Fruit fly (Drosophila melanogaster): ENCODE data around the gene CG31642.

The CG31642 gene

dm6 chr2L:6070656-6071231 lies 47.6 kb upstream of the CG31642 start, which contains the start of the genes CG9154 and Kr-h2 (continued):
- TF ChIP-seq exex (tag; optimal IDR thresholded peaks at IDR 0.05), result peak; percentile 28
- TF ChIP-seq Med (GFP tag), result peak; percentile 75
- peak; percentile 77 for TF ChIP-seq knrl (GFP tag; IDR thresholded peaks at IDR 0.05; ENCODE audit: partially characterized antibody)
- TF ChIP-seq onecut (GFP tag; IDR thresholded peaks at IDR 0.05), result 0 out of 2 replicates have a peak, but pooled peaks have one; percentile 4
- TF ChIP-seq CG13424 (tag; optimal IDR thresholded peaks at IDR 0.05), result peak; percentile 35
- TF ChIP-seq Nf-YC (tag; optimal IDR thresholded peaks at IDR 0.05), result peak; percentile 59
- peak; percentile 54 for TF ChIP-seq CG17361 (GFP tag; IDR thresholded peaks at IDR 0.05)
- TF ChIP-seq nom (GFP tag; optimal IDR thresholded peaks at IDR 0.05), result no peak
- TF ChIP-seq Ptx1 (GFP tag; IDR thresholded peaks at IDR 0.05), result no peak
- peak; percentile 56 for TF ChIP-seq CG34376 (GFP tag; optimal IDR thresholded peaks at IDR 0.05)
- peak; percentile 55 for TF ChIP-seq grau (tag; optimal IDR thresholded peaks at IDR 0.05)
- TF ChIP-seq CG9932 (GFP tag; IDR thresholded peaks at IDR 0.05), result peak; percentile 60
- TF ChIP-seq CHES-1-like (GFP tag; optimal IDR thresholded peaks at IDR 0.05), result peak; percentile 32
- no peak for TF ChIP-seq CG33213 (GFP tag; optimal IDR thresholded peaks at IDR 0.05)
- TF ChIP-seq CG30020 (tag; optimal IDR thresholded peaks at IDR 0.05), result peak; percentile 34
- TF ChIP-seq sob (GFP tag; IDR thresholded peaks at IDR 0.05), result no peak
- peak; percentile 58 for TF ChIP-seq CG18599 (GFP tag; optimal IDR thresholded peaks at IDR 0.05)
- TF ChIP-seq Ets65A (GFP tag), result peak; percentile 94
- TF ChIP-seq prd (optimal IDR thresholded peaks at IDR 0.05), result no peak
- TF ChIP-seq prd (GFP tag; IDR thresholded peaks at IDR 0.05), result peak; percentile 44
- peak; percentile 8 for TF ChIP-seq YL-1 (GFP tag; optimal IDR thresholded peaks at IDR 0.05)
- TF ChIP-seq ranshi (GFP tag; IDR thresholded peaks at IDR 0.05), result no peak
- no peak for TF ChIP-seq CG12071 (GFP tag; optimal IDR thresholded peaks at IDR 0.05)
- peak; percentile 0 for TF ChIP-seq Blimp-1 (GFP tag; optimal IDR thresholded peaks at IDR 0.05)
- TF ChIP-seq dpn (GFP tag; optimal IDR thresholded peaks at IDR 0.05), result peak in 1 of 2 experiments; percentile 18
- TF ChIP-seq chm (GFP tag; IDR thresholded peaks at IDR 0.05), result no peak
- no peak for TF ChIP-seq yki (optimal IDR thresholded peaks at IDR 0.05)
- TF ChIP-seq nerfin-1 (tag; optimal IDR thresholded peaks at IDR 0.05), result no peak
- TF ChIP-seq CG31224 (GFP tag; IDR thresholded peaks at IDR 0.05), result peak; percentile 25; the same call in 1 of the 2 replicates
- TF ChIP-seq Abd-B (GFP tag; optimal IDR thresholded peaks at IDR 0.05), result peak; percentile 37
- TF ChIP-seq CG9727 (GFP tag; optimal IDR thresholded peaks at IDR 0.05), result peak; percentile 39
- TF ChIP-seq p53 (GFP tag; optimal IDR thresholded peaks at IDR 0.05), result no peak
- no peak for TF ChIP-seq Hmx (GFP tag; optimal IDR thresholded peaks at IDR 0.05)
- no peak for TF ChIP-seq luna (GFP tag; optimal IDR thresholded peaks at IDR 0.05)
- peak; percentile 61 for TF ChIP-seq unc-4 (GFP tag; IDR thresholded peaks at IDR 0.05; ENCODE audit: partially characterized antibody)
- TF ChIP-seq nmo (GFP tag; optimal IDR thresholded peaks at IDR 0.05), result peak; percentile 61
- peak; percentile 88 for TF ChIP-seq sens (GFP tag)
- TF ChIP-seq CG18011 (GFP tag; optimal IDR thresholded peaks at IDR 0.05), result peak; percentile 41
- no peak for TF ChIP-seq Oaz (GFP tag; IDR thresholded peaks at IDR 0.05)
- no peak for TF ChIP-seq chif (GFP tag; optimal IDR thresholded peaks at IDR 0.05)
- TF ChIP-seq eve (GFP tag; optimal IDR thresholded peaks at IDR 0.05), result no peak
- TF ChIP-seq slou (GFP tag; optimal IDR thresholded peaks at IDR 0.05), result no peak
- no peak for TF ChIP-seq NC2α (GFP tag; optimal IDR thresholded peaks at IDR 0.05)
- peak; percentile 15 for TF ChIP-seq pum (GFP tag; optimal IDR thresholded peaks at IDR 0.05)
- no peak for TF ChIP-seq pan (optimal IDR thresholded peaks at IDR 0.05)
- TF ChIP-seq pan (GFP tag; optimal IDR thresholded peaks at IDR 0.05 in 1 of 2, IDR thresholded peaks at IDR 0.05 in 1 of 2), result peak in 1 of 2 experiments; percentile 41
- peak; percentile 78 for TF ChIP-seq CG14860 (GFP tag; IDR thresholded peaks at IDR 0.05; ENCODE audit: partially characterized antibody)
- TF ChIP-seq CG31365 (tag; optimal IDR thresholded peaks at IDR 0.05), result peak; percentile 90
- peak; percentile 56 for TF ChIP-seq gem (tag; optimal IDR thresholded peaks at IDR 0.05)
- peak; percentile 16 for TF ChIP-seq CG13296 (GFP tag; optimal IDR thresholded peaks at IDR 0.05)
- peak; percentile 73 for TF ChIP-seq CG16813 (GFP tag; IDR thresholded peaks at IDR 0.05; ENCODE audit: partially characterized antibody)

All from whole organism, embryonic.